Worm (Caenorhabditis elegans) whole organism, L4 larva: ENCODE measurements around the gene F56C3.9.

ENCODE experiments used
- F37D6.2 ChIP-seq: sonication (generic microtip); optimal IDR thresholded peaks from 2 replicates; lab custom pipeline; 2016; ENCODE audit warnings: mild to moderate bottlenecking, missing genetic modification characterization, missing compliant biosample characterization
- Y105C5A.15 ChIP-seq: fragments of 200-800 bp; sonication (Bioruptor generic); IDR thresholded peaks from 2 replicates; pipeline ENCODE4 v1.3.6; 2022; ENCODE audit warnings: missing genetic modification characterization, missing compliant biosample characterization
- Y48G9A.11 ChIP-seq: fragments of 200-800 bp; sonication (Bioruptor generic); IDR thresholded peaks from 2 replicates; pipeline ENCODE4 v1.3.6; 2022; ENCODE audit warnings: missing genetic modification reagents, missing genetic modification characterization, missing compliant biosample characterization
- Y75B8A.6 ChIP-seq: fragments of 200-800 bp; sonication (Bioruptor generic); IDR thresholded peaks from 2 replicates; pipeline ENCODE4 v1.3.6; 2022; ENCODE audit warnings: missing genetic modification reagents, missing genetic modification characterization, missing compliant biosample characterization
- ZK337.2 ChIP-seq: fragments of 200-800 bp; sonication (Bioruptor generic); IDR thresholded peaks from 2 replicates; pipeline ENCODE4 v1.3.6; 2022; ENCODE audit warnings: missing genetic modification reagents, missing genetic modification characterization, missing compliant biosample characterization
- ama-1 ChIP-seq: fragments of 150-350 bp; optimal IDR thresholded peaks from 2 replicates; lab custom pipeline; 2014; ENCODE audit warnings: inconsistent platforms, mixed read lengths
- attf-4 ChIP-seq: sonication (generic microtip); optimal IDR thresholded peaks from 3 replicates; lab custom pipeline; 2017; ENCODE audit warnings: missing biosample characterization, missing genetic modification characterization
- dmd-6 ChIP-seq: fragments of 200-800 bp; sonication (Bioruptor generic); IDR thresholded peaks from 2 replicates; pipeline ENCODE4 v1.3.6; 2022; ENCODE audit warnings: missing genetic modification reagents, missing genetic modification characterization, missing compliant biosample characterization
- dpl-1 ChIP-seq: fragments of 150-350 bp; optimal IDR thresholded peaks from 2 replicates; lab custom pipeline; 2014; ENCODE audit warnings: missing biosample characterization, missing genetic modification reagents, missing genetic modification characterization
- dve-1 ChIP-seq: sonication (generic microtip); optimal IDR thresholded peaks from 2 replicates; lab custom pipeline; 2017; ENCODE audit warnings: antibody characterized with exemption, mild to moderate bottlenecking, missing genetic modification characterization, missing compliant biosample characterization; ENCODE audit not compliant: insufficient read depth
- egl-43 ChIP-seq: fragments of 200-800 bp; sonication (Bioruptor generic); IDR thresholded peaks from 2 replicates; pipeline ENCODE4 v1.3.6; 2022; ENCODE audit warnings: missing genetic modification reagents, missing genetic modification characterization, missing compliant biosample characterization
- fkh-10 ChIP-seq: fragments of 150-350 bp; optimal IDR thresholded peaks from 2 replicates; lab custom pipeline; 2014; ENCODE audit warnings: missing biosample characterization, missing genetic modification reagents, missing genetic modification characterization
- hlh-11 ChIP-seq: fragments of 200-800 bp; sonication (Bioruptor generic); optimal IDR thresholded peaks from 2 replicates; lab custom pipeline; 2018; ENCODE audit warnings: mild to moderate bottlenecking, missing genetic modification characterization, missing compliant biosample characterization
- hmg-1.1 ChIP-seq: fragments of 200-800 bp; sonication (Bioruptor generic); IDR thresholded peaks from 2 replicates; pipeline ENCODE4 v1.3.6; 2022; ENCODE audit warnings: missing genetic modification reagents, missing genetic modification characterization, missing compliant biosample characterization
- jun-1 ChIP-seq: fragments of 150-350 bp; optimal IDR thresholded peaks from 2 replicates; lab custom pipeline; 2014; ENCODE audit warnings: missing biosample characterization, missing genetic modification reagents, missing genetic modification characterization
- lin-1 ChIP-seq: fragments of 200-800 bp; sonication (Bioruptor generic); IDR thresholded peaks from 2 replicates; pipeline ENCODE4 v1.3.6; 2022; ENCODE audit warnings: missing genetic modification reagents, missing genetic modification characterization, missing compliant biosample characterization
- lin-13 ChIP-seq: fragments of 150-350 bp; optimal IDR thresholded peaks from 2 replicates; lab custom pipeline; 2014; ENCODE audit warnings: missing biosample characterization, missing genetic modification reagents, missing genetic modification characterization
- lin-38 ChIP-seq: fragments of 200-800 bp; sonication (Bioruptor generic); IDR thresholded peaks from 2 replicates; pipeline ENCODE4 v1.3.6; 2022; ENCODE audit warnings: missing genetic modification reagents, missing genetic modification characterization, missing compliant biosample characterization
- lsy-2 ChIP-seq, 2 experiments: fragments of 150-350 bp in 1 of 2; sonication (generic microtip) in 1 of 2; optimal IDR thresholded peaks; 2 replicates each; lab custom pipeline; 2014 to 2017; ENCODE audit warnings: missing biosample characterization in 2 of 2, missing genetic modification characterization in 2 of 2
- madf-5 ChIP-seq, 2 experiments: fragments of 200-800 bp; sonication (Bioruptor generic); IDR thresholded peaks; 2 replicates each; pipeline ENCODE4 v1.3.6; 2022; ENCODE audit warnings: missing compliant biosample characterization in 2 of 2, missing genetic modification characterization in 2 of 2
- madf-9 ChIP-seq: fragments of 200-800 bp; sonication (Bioruptor generic); conservative IDR thresholded peaks from 2 replicates; pipeline ENCODE4 v1.3.6; 2022; ENCODE audit warnings: missing genetic modification reagents, missing genetic modification characterization, missing compliant biosample characterization
- nhr-10 ChIP-seq: fragments of 150-350 bp; optimal IDR thresholded peaks from 2 replicates; lab custom pipeline; 2014; ENCODE audit warnings: missing biosample characterization, missing genetic modification characterization
- nhr-102 ChIP-seq: sonication (generic microtip); optimal IDR thresholded peaks from 2 replicates; lab custom pipeline; 2016; ENCODE audit warnings: mild to moderate bottlenecking, missing genetic modification characterization, moderate library complexity, missing compliant biosample characterization
- nhr-237 ChIP-seq: sonication (generic microtip); optimal IDR thresholded peaks from 2 replicates; lab custom pipeline; 2017; ENCODE audit warnings: missing biosample characterization, missing genetic modification characterization
- nhr-42 ChIP-seq: fragments of 200-800 bp; sonication (Bioruptor generic); IDR thresholded peaks from 2 replicates; pipeline ENCODE4 v1.3.6; 2022; ENCODE audit warnings: missing genetic modification characterization, missing compliant biosample characterization
- nhr-48 ChIP-seq: sonication (generic microtip); optimal IDR thresholded peaks from 2 replicates; lab custom pipeline; 2016; ENCODE audit warnings: mild to moderate bottlenecking, missing genetic modification characterization, missing compliant biosample characterization
- php-3 ChIP-seq: fragments of 200-800 bp; sonication (Bioruptor generic); IDR thresholded peaks from 2 replicates; pipeline ENCODE4 v1.3.6; 2022; ENCODE audit warnings: missing genetic modification reagents, missing genetic modification characterization, missing compliant biosample characterization
- saeg-2 ChIP-seq: fragments of 200-800 bp; sonication (Bioruptor generic); IDR thresholded peaks from 2 replicates; pipeline ENCODE4 v1.3.6; 2022; ENCODE audit warnings: missing genetic modification reagents, missing genetic modification characterization, missing compliant biosample characterization
- set-16 ChIP-seq: fragments of 200-800 bp; sonication (Bioruptor generic); IDR thresholded peaks from 2 replicates; pipeline ENCODE4 v1.3.6; 2022; ENCODE audit warnings: missing genetic modification reagents, missing genetic modification characterization, missing compliant biosample characterization
- skn-1 ChIP-seq: fragments of 150-350 bp; optimal IDR thresholded peaks from 2 replicates; lab custom pipeline; 2014; ENCODE audit warnings: missing biosample characterization, missing genetic modification characterization
- snpc-1.2 ChIP-seq: fragments of 200-800 bp; sonication (Bioruptor generic); IDR thresholded peaks from 2 replicates; pipeline ENCODE4 v1.3.6; 2022; ENCODE audit warnings: missing genetic modification reagents, missing genetic modification characterization, missing compliant biosample characterization
- snpc-4 ChIP-seq: fragments of 150-350 bp; optimal IDR thresholded peaks from 2 replicates; lab custom pipeline; 2014; ENCODE audit warnings: missing biosample characterization, missing genetic modification characterization
- unc-130 ChIP-seq: sonication (generic microtip); optimal IDR thresholded peaks from 2 replicates; lab custom pipeline; 2016; ENCODE audit warnings: missing genetic modification reagents, missing genetic modification characterization, missing compliant biosample characterization
- zfp-3 ChIP-seq: fragments of 200-800 bp; sonication (Bioruptor generic); conservative IDR thresholded peaks from 2 replicates; pipeline ENCODE4 v1.3.6; 2022; ENCODE audit warnings: missing genetic modification reagents, missing genetic modification characterization, missing compliant biosample characterization

The F56C3.9 gene

DNA sequence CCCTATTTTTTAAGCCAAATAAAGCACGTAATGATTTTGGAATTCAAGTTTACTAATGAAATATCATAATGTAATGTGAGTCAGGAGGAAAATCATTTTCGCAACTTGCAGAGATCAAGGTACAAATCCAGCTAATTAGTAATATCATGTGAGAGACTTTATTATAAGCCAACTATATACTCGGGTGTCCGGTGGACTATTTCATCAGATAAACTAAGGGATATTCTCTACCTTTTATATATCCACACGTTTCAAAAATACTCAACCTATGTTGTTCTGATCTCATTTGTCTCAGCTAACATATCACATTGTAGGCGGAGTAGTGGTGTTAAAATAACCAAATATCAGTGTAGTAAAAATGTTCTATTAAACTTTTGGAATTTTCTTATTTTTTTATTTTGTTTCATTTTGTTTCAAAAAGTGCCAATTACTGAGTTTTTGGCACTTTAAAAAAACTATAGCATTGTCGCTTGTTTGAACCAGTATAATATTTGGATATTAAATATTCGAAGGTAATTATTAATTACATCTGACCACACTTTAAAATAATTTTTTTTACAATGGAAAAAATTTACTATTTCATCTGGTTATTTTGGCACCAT lies 4.3 kb downstream of the F56C3.9 start (continued):
- TF ChIP-seq nhr-10 (tag; lab: Kevin White, UChicago) (peak; percentile 92), lin-1 (GFP tag; lab: Robert Waterston, UW) (peak; percentile 64; the same call in 1 of the 2 replicates), nhr-102 (peak; percentile 98), ama-1 (lab: Kevin White, UChicago) (no peak), madf-9 (peak; percentile 86), ZK337.2 (GFP tag; lab: Robert Waterston, UW) (peak; percentile 79; the same call in 1 of the 2 replicates)

DNA sequence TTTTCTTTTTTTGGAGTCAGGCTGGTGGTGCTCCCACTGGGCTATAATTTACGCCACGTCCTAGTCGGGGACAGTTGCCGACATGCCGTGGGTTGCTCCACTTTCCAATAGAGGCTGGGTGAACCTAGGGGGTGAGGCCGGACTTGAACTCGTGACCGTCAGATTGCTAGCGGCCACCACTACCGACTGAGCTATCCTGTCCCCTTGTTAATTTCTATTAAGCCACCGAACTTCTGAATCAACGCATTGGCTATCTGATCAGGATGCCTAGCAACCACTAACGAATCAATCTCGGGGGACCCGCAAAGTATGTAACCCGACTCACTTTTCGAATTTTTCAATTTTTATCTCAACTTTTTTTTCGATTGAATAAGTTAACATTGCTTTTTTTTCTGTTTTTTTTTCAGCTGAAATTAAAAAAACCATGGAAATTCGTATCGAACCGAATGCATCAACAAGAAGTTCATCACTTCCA lies 6.9 kb downstream of the F56C3.9 start, which contains the start of gene F56C3.1:
F56C3.1 (plus strand) TSS at position 425 of the 475 bp plus-strand sequence.
- TF ChIP-seq ZK337.2 (GFP tag; lab: Robert Waterston, UW) (0 out of 2 replicates have a peak, but pooled peaks have one; percentile 29), nhr-42 (GFP tag; lab: Robert Waterston, UW) (peak; percentile 55; the same call in 1 of the 2 replicates), set-16 (GFP tag; lab: Robert Waterston, UW) (peak; percentile 39; the same call in 1 of the 2 replicates), nhr-237 (tag; lab: Kevin White, UChicago) (no peak), hlh-11 (tag; lab: Kevin White, UChicago) (peak; percentile 3), Y75B8A.6 (GFP tag; lab: Robert Waterston, UW) (no peak), nhr-102 (peak; percentile 34), dmd-6 (GFP tag; lab: Robert Waterston, UW) (0 out of 2 replicates have a peak, but pooled peaks have one; percentile 15), jun-1 (tag; lab: Kevin White, UChicago) (no peak), F37D6.2 (tag; lab: Kevin White, UChicago) (no peak), snpc-1.2 (no peak), lsy-2 (tag; optimal IDR thresholded peaks at IDR 0.05; lab: Kevin White, UChicago) (no peak), hmg-1.1 (GFP tag; lab: Robert Waterston, UW) (peak; percentile 73), ama-1 (lab: Kevin White, UChicago) (no peak), lin-13 (GFP tag; lab: Kevin White, UChicago) (no peak), Y48G9A.11 (GFP tag; lab: Robert Waterston, UW) (no peak), fkh-10 (GFP tag; lab: Kevin White, UChicago) (no peak), php-3 (GFP tag; lab: Robert Waterston, UW) (0 out of 2 replicates have a peak, but pooled peaks have one; percentile 47), lin-38 (peak; percentile 31; the same call in 1 of the 2 replicates), egl-43 (GFP tag; lab: Robert Waterston, UW) (0 out of 2 replicates have a peak, but pooled peaks have one; percentile 33)

ce11 chrX:1384538-1384937 lies 9.3 kb downstream of the F56C3.9 start, which contains the start of gene F56C3.8:
Gene F56C3.8 (minus strand): TSS chrX:1384638.
- TF ChIP-seq Y48G9A.11 (GFP tag; lab: Robert Waterston, UW), result 0 out of 2 replicates have a peak, but pooled peaks have one; percentile 28
- no peak for TF ChIP-seq snpc-1.2

DNA sequence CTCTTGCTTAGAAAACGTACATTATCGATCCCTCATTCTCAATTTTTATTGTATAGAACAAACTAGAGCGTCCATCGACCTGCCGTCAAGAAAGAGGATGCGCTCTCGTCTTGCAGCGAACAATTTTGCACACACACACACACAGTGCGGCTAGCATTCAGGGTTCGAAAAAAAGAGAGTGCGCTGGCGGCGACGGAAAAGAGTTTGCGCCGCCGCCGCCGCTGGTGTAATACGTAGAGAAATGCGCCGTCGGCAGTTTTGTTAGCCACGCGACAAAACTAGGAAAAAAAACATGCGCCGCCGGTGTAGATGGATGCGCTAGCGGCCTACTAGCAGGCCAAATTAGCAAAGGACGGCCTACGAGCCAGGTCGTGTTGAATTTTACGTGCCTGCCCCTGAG lies 10.2 kb downstream of the F56C3.9 start:
- TF ChIP-seq unc-130 (GFP tag; lab: Kevin White, UChicago), result no peak
- TF ChIP-seq dve-1 (tag; lab: Kevin White, UChicago), result no peak
- TF ChIP-seq zfp-3 (GFP tag; lab: Robert Waterston, UW), result no peak
- no peak for TF ChIP-seq Y105C5A.15
- 0 out of 2 replicates have a peak, but pooled peaks have one; percentile 15 for TF ChIP-seq set-16 (GFP tag; lab: Robert Waterston, UW)
- no peak for TF ChIP-seq hmg-1.1 (GFP tag; lab: Robert Waterston, UW)
- TF ChIP-seq lin-1 (GFP tag; lab: Robert Waterston, UW), result no peak
- TF ChIP-seq madf-9, result no peak
- peak; percentile 30; the same call in 1 of the 2 replicates for TF ChIP-seq egl-43 (GFP tag; lab: Robert Waterston, UW)

DNA sequence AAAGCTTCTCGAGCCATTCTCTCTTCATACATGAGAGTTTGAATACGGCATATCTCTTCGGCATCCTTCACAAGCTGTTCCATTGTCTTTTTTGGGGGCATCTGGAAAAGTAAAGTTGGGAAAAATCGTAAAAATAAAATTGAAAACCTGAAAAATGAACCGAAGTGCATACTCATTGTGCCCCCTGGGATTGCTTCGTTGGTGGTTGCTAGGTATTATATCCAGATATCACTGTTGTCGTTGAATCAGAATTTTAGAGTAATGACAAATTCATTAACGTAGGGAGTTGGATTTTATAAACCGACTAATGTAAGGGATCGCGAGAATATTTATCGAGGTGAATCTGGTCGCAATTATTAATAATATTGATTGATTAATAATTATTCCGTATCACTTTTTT lies 12.2 kb downstream of the F56C3.9 start, which contains the start of gene F56C3.10:
F56C3.10 (minus strand) TSS at position 101 of the 400 bp plus-strand sequence.
- no peak for TF ChIP-seq set-16 (GFP tag; lab: Robert Waterston, UW)
- TF ChIP-seq attf-4 (tag; lab: Kevin White, UChicago), result no peak
- no peak for TF ChIP-seq php-3 (GFP tag; lab: Robert Waterston, UW)
- TF ChIP-seq fkh-10 (GFP tag; lab: Kevin White, UChicago), result no peak
- no peak for TF ChIP-seq dve-1 (tag; lab: Kevin White, UChicago)
- no peak for TF ChIP-seq dpl-1
- TF ChIP-seq dmd-6 (GFP tag; lab: Robert Waterston, UW), result no peak
- TF ChIP-seq saeg-2 (GFP tag; lab: Robert Waterston, UW), result no peak
- no peak for TF ChIP-seq madf-5 (GFP tag; IDR thresholded peaks at IDR 0.05; lab: Robert Waterston, UW)
- TF ChIP-seq snpc-4 (tag; lab: Kevin White, UChicago), result no peak
- no peak for TF ChIP-seq skn-1 (tag; lab: Kevin White, UChicago)
- no peak for TF ChIP-seq nhr-48 (tag; lab: Kevin White, UChicago)
